Worm (Caenorhabditis elegans): ENCODE data around the gene srh-24.
A peak's percentile ranks its signal among the peaks of the same experiment; 100 is the strongest.

The srh-24 gene

ce11 chrV:13960916-13961315 is at the start of gene srh-24:
Gene srh-24 (minus strand): TSS chrV:13961016.
- TF ChIP-seq dao-5 (tag; optimal IDR thresholded peaks at IDR 0.05) (no peak), W03F9.2 (tag; optimal IDR thresholded peaks at IDR 0.05) (no peak), him-1 (tag; optimal IDR thresholded peaks at IDR 0.05) (no peak)

DNA sequence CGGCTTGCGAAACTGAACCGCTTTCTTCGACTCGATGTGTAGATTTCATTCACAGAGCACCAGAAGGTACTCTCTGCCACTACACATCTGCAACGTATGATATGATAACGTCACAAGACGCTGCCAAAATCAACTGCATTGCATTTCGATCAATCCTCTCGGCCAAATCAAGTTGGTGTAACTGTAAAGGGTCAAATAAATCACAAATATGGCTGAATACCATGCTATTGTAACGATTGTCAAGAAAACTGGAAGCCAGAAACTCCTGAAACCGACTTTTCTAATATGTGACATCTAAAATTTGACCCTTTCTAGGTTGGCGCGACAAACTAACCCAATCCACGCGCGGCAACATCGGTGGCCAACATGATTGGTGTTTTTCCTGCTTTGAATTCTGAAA is 49.2 kb upstream of the srh-24 start:
- no peak for TF ChIP-seq him-1 (tag; optimal IDR thresholded peaks at IDR 0.05)
- no peak for TF ChIP-seq dao-5 (tag; optimal IDR thresholded peaks at IDR 0.05)
- TF ChIP-seq W03F9.2 (tag; optimal IDR thresholded peaks at IDR 0.05) = no peak

- TF ChIP-seq dao-5 (tag; optimal IDR thresholded peaks at IDR 0.05) (no peak), W03F9.2 (tag; optimal IDR thresholded peaks at IDR 0.05) (no peak), him-1 (tag; optimal IDR thresholded peaks at IDR 0.05) (no peak)
Observed at ce11 chrV:14008353-14008859, 47.6 kb upstream of the srh-24 start.

DNA sequence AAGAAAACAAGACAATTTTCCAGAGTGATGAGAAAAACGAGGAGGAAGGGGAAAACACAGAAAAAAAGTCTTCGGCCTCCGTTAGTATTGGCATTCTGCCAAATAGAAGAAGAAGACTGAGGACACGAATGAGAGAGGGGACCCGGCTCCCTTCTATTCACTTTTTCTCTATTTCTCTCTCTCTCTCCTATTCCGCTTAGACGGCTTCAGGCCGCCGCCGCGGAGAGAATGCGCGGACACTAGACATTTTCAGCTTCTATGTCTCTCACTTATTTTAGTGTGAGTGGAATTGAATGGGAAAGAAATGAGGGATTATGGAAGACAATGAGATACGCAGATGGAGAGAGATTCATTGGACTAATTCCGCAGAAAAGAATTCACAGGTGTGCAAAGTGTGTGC is 46.0 kb upstream of the srh-24 start:
- TF ChIP-seq W03F9.2 (tag; optimal IDR thresholded peaks at IDR 0.05) (no peak), him-1 (tag; optimal IDR thresholded peaks at IDR 0.05) (peak; percentile 50), dao-5 (tag; optimal IDR thresholded peaks at IDR 0.05) (no peak)

DNA sequence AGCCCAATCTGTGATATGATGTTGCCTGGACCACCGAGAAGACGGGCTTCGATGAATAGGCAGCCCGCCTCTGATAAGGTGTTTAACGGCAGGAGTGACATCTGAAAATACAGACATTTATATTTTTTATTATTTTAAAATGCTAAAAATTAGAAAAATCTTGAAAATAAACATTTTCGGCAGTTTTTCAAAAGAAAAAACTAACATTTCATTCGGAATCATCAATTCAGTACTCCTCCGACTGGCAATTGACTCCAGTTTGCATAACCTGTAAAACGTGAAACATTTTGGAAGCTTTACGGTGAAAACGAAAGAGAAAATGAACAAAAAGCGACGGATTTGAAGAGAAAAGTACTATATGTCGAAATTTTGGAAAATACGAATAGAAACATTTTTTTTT is 45.0 kb upstream of the srh-24 start, which contains the start of gene ric-7:
Gene ric-7 (minus strand): TSS at position 101 of the 400 bp plus-strand sequence.
- TF ChIP-seq W03F9.2 (tag; optimal IDR thresholded peaks at IDR 0.05) (no peak), him-1 (tag; optimal IDR thresholded peaks at IDR 0.05) (no peak), dao-5 (tag; optimal IDR thresholded peaks at IDR 0.05) (no peak)

DNA sequence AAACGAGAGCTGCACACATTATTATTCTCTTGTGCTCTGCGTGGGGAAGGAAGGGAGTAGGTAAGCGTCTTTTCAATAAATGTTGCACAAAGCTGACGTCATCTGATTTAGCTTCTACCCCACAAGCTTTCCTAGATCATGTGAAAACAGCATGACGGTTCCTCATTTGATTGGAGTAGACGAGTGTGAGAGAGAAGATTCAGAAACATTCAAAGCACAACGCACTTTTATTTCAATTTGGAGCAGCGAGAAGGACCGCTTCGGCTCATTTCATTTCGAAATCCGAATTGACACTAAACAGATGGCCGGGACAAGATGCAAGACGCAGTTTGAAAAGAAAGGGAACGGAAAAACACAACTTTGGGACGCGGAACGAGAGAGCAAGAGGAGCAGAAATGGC is 43.5 kb upstream of the srh-24 start:
- no peak for TF ChIP-seq dao-5 (tag; optimal IDR thresholded peaks at IDR 0.05)
- no peak for TF ChIP-seq him-1 (tag; optimal IDR thresholded peaks at IDR 0.05)
- TF ChIP-seq W03F9.2 (tag; optimal IDR thresholded peaks at IDR 0.05) = no peak

DNA sequence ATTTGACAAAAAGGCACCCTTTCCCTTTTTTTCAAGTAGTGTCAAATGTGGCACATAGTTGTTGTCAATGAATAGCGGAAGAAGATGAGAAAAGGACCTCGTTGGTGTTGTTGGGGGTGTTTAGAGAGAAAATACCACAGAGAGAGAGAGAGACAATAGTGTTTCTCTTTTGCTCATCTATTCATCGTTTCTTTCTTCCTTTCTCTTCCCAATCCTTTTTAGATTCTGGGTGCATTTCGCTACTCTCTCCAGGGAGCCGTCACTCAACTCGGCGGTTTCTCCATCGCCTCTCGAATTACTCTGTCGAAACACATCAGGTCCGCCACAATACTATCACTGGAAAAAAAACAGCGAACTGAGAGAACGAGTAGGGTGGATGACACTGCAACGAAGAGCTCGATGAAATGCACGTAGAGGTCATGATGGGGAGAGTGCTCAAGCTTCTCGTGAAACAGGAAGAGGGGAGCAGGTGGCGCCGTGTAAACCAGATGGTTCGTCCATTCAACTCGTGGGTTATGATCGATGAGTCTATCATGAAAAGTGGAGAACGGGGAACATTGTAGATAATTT is 42.9 kb upstream of the srh-24 start:
- TF ChIP-seq W03F9.2 (tag; optimal IDR thresholded peaks at IDR 0.05) = no peak
- no peak for TF ChIP-seq dao-5 (tag; optimal IDR thresholded peaks at IDR 0.05)
- TF ChIP-seq him-1 (tag; optimal IDR thresholded peaks at IDR 0.05) = no peak

DNA sequence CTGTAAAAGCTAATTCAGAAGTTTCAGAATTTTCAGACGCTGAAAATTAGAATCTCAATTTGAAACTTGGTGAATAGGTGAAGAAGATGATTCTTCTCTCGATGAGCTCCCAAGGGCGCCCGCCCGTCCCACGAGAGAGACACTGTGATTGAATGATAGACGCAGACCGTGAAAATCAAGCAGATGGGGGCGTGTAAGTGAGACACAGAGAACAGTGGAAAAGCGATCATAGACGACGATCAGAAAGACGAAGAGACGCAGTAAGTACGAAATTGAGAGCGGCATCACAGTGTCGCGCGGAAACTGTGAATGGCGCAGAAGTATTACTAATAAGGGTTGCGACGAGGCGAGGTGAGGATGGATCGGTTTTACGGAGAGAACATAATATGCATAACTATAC is 41.6 kb upstream of the srh-24 start:
- no peak for TF ChIP-seq dao-5 (tag; optimal IDR thresholded peaks at IDR 0.05)
- no peak for TF ChIP-seq W03F9.2 (tag; optimal IDR thresholded peaks at IDR 0.05)
- TF ChIP-seq him-1 (tag; optimal IDR thresholded peaks at IDR 0.05) = no peak

DNA sequence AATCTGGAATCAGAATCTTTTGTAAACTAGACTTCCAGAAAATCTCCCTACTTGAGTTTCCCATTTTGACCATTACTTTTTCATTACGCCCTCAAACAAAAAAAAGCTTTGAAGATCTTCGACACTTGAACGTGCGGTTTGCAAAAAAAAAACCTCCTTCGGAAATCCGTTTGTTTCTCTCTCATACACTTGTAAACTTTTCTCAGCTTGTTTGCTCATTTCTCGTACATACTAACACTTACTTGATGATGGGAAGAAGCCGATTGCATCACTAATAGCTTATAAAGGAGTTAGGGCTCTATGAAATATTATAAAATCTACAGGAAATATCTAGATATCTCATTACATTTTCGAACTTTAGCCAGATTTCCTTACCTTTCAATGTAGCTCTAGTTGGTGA is 41.1 kb upstream of the srh-24 start:
- TF ChIP-seq dao-5 (tag; optimal IDR thresholded peaks at IDR 0.05) = no peak
- TF ChIP-seq him-1 (tag; optimal IDR thresholded peaks at IDR 0.05) = no peak
- TF ChIP-seq W03F9.2 (tag; optimal IDR thresholded peaks at IDR 0.05) = no peak

- TF ChIP-seq him-1 (tag; optimal IDR thresholded peaks at IDR 0.05) (no peak), W03F9.2 (tag; optimal IDR thresholded peaks at IDR 0.05) (no peak), dao-5 (tag; optimal IDR thresholded peaks at IDR 0.05) (no peak)
Observed at ce11 chrV:13993478-13993877, 32.7 kb upstream of the srh-24 start.

- TF ChIP-seq dao-5 (tag; optimal IDR thresholded peaks at IDR 0.05) = no peak
- TF ChIP-seq W03F9.2 (tag; optimal IDR thresholded peaks at IDR 0.05) = no peak
- no peak for TF ChIP-seq him-1 (tag; optimal IDR thresholded peaks at IDR 0.05)
Observed at ce11 chrV:13992485-13992884, 31.7 kb upstream of the srh-24 start, which contains the start of gene droe-4. Gene droe-4 (plus strand): TSS chrV:13992656.

DNA sequence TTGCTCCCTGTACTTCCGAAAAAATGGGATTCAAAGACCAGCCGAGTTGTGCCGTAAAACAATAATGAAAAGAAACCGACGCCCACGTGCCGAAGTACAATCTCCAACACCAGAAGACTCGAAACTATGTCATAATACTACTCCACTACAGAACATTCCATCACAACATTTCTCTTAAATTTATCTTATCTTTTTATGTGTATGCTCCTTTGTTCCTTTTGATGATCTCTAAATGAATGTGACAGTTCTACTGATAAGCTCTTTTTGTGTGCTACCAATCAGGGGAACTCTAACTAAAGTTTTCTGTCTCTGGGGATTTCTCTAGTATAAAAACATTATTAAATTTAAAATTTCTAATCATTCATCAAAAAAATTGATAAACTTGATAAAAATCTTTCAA is 26.0 kb upstream of the srh-24 start:
- TF ChIP-seq him-1 (tag; optimal IDR thresholded peaks at IDR 0.05) (no peak), W03F9.2 (tag; optimal IDR thresholded peaks at IDR 0.05) (no peak), dao-5 (tag; optimal IDR thresholded peaks at IDR 0.05) (no peak)

DNA sequence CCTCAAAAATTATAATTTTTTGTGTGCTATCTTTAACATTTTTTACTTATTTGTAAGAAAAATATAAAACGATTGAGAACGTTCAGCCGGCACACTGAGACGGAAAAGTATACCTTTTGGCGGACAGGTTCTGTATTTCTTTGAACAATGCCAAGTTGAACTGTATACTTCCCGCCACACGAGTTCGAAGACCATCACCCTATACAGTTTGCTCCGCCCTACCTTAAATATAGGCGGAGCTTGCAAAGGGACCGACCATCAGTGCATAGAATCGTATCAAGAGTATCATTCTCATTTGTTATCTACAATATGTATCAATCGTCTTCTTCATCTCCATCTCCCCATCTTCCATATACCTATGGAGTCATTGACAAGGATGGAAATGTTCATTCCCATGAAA is 24.0 kb upstream of the srh-24 start, which contains the start of gene end-1:
Gene end-1 (plus strand): TSS at position 301 of the 400 bp plus-strand sequence.
- TF ChIP-seq him-1 (tag; optimal IDR thresholded peaks at IDR 0.05) (no peak), dao-5 (tag; optimal IDR thresholded peaks at IDR 0.05) (no peak), W03F9.2 (tag; optimal IDR thresholded peaks at IDR 0.05) (no peak)

DNA sequence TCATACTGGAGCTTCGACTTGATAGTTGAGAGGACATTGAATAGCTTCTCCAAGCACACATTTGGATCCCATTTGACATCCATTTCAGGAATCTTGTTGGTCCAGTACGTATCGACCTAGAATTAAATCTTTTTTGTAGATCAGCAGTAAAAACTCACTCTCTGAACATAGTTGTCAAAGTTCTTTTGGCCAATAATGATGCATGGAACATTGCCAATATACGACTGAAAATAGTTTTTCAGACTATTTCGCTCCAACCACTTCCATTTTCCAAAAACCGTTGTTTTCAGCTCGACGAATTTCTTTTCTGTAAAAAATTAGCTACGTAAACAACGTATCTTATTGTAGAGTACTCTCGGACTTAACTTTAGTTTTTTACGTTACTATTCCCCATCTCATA is 20.9 kb upstream of the srh-24 start:
- no peak for TF ChIP-seq dao-5 (tag; optimal IDR thresholded peaks at IDR 0.05)
- no peak for TF ChIP-seq W03F9.2 (tag; optimal IDR thresholded peaks at IDR 0.05)
- TF ChIP-seq him-1 (tag; optimal IDR thresholded peaks at IDR 0.05) = no peak

- TF ChIP-seq dao-5 (tag; optimal IDR thresholded peaks at IDR 0.05) (no peak), him-1 (tag; optimal IDR thresholded peaks at IDR 0.05) (no peak), W03F9.2 (tag; optimal IDR thresholded peaks at IDR 0.05) (no peak)
Observed at ce11 chrV:13980807-13981206, 20.0 kb upstream of the srh-24 start, which contains the start of gene eol-1. Gene eol-1 (minus strand): TSS chrV:13980907.

Data from whole organism, L4/young adult.